Worm (Caenorhabditis elegans) whole organism, L1 larva: ENCODE data around the gene nipi-3.

Experiments used
- alr-1 ChIP-seq: fragments of 200-800 bp; sonication (Bioruptor generic); optimal IDR thresholded peaks from 2 replicates; lab custom pipeline; 2018; ENCODE audit warnings: borderline replicate concordance, mild to moderate bottlenecking, missing genetic modification characterization, missing compliant biosample characterization
- ama-1 ChIP-seq: fragments of 150-350 bp; optimal IDR thresholded peaks from 2 replicates; lab custom pipeline; 2014
- blmp-1 ChIP-seq: fragments of 150-350 bp; optimal IDR thresholded peaks from 2 replicates; lab custom pipeline; 2014; ENCODE audit warnings: missing biosample characterization, missing genetic modification characterization
- ceh-63 ChIP-seq: fragments of 200-800 bp; sonication (Bioruptor generic); optimal IDR thresholded peaks from 2 replicates; lab custom pipeline; 2018; ENCODE audit warnings: mild to moderate bottlenecking, missing genetic modification characterization, missing compliant biosample characterization
- ceh-90 ChIP-seq: sonication (generic microtip); optimal IDR thresholded peaks from 2 replicates; lab custom pipeline; 2016; ENCODE audit warnings: missing genetic modification characterization, missing compliant biosample characterization
- dpl-1 ChIP-seq, 3 experiments: fragments of 150-350 bp in 2 of 3; sonication (generic microtip) in 1 of 3; optimal IDR thresholded peaks; 2 replicates each; lab custom pipeline; 2014 to 2017; ENCODE audit warnings: missing biosample characterization in 3 of 3, missing genetic modification characterization in 3 of 3, missing genetic modification reagents in 3 of 3
- dsc-1 ChIP-seq: sonication (generic microtip); optimal IDR thresholded peaks from 2 replicates; lab custom pipeline; 2016; ENCODE audit warnings: mild to moderate bottlenecking, missing genetic modification characterization, missing compliant biosample characterization
- efl-1 ChIP-seq, 4 experiments: fragments of 150-350 bp; optimal IDR thresholded peaks in 3 of 4; peaks in 1 of 4; 1 replicate in 1 of 4; 2 replicates in 3 of 4; lab custom pipeline; 2014; ENCODE audit warnings: missing biosample characterization in 2 of 4, missing genetic modification characterization in 2 of 4, missing genetic modification reagents in 2 of 4
- egl-13 ChIP-seq: sonication (generic microtip); optimal IDR thresholded peaks from 2 replicates; lab custom pipeline; 2016; ENCODE audit warnings: missing genotype, missing genetic modification reagents, missing genetic modification characterization, missing compliant biosample characterization
- egl-27 ChIP-seq, 2 experiments: fragments of 150-350 bp in 1 of 2; sonication (generic microtip); optimal IDR thresholded peaks; 3 replicates each; lab custom pipeline; 2017 to 2018; ENCODE audit warnings: missing biosample characterization in 2 of 2, missing genetic modification characterization in 2 of 2, missing genetic modification reagents in 2 of 2
- elt-2 ChIP-seq: sonication (generic microtip); optimal IDR thresholded peaks from 2 replicates; lab custom pipeline; 2016; ENCODE audit warnings: missing genetic modification characterization, mild to moderate bottlenecking, inconsistent platforms, missing compliant biosample characterization, missing genetic modification reagents
- ets-5 ChIP-seq: fragments of 200-800 bp; sonication (Bioruptor generic); IDR thresholded peaks from 2 replicates; pipeline ENCODE4 v1.3.6; 2022; ENCODE audit warnings: missing genetic modification characterization, missing compliant biosample characterization
- fkh-4 ChIP-seq: sonication (generic microtip); optimal IDR thresholded peaks from 2 replicates; lab custom pipeline; 2016; ENCODE audit warnings: missing compliant biosample characterization, missing genetic modification characterization, borderline replicate concordance
- fos-1 ChIP-seq: fragments of 150-350 bp; optimal IDR thresholded peaks from 2 replicates; lab custom pipeline; 2014; ENCODE audit warnings: missing biosample characterization, missing genetic modification characterization
- grh-1 ChIP-seq: fragments of 200-800 bp; sonication (Bioruptor generic); IDR thresholded peaks from 2 replicates; pipeline ENCODE4 v1.3.6; 2022; ENCODE audit warnings: missing genetic modification reagents, missing genetic modification characterization, missing compliant biosample characterization
- hlh-17 ChIP-seq: fragments of 200-800 bp; sonication (Bioruptor generic); optimal IDR thresholded peaks from 2 replicates; lab custom pipeline; 2018; ENCODE audit warnings: missing genetic modification characterization, mild to moderate bottlenecking, missing compliant biosample characterization, moderate library complexity, borderline replicate concordance
- hpl-2 ChIP-seq: fragments of 150-350 bp; optimal IDR thresholded peaks from 2 replicates; lab custom pipeline; 2014; ENCODE audit warnings: missing biosample characterization, missing genetic modification reagents, missing genetic modification characterization
- irx-1 ChIP-seq: sonication (generic microtip); optimal IDR thresholded peaks from 2 replicates; lab custom pipeline; 2016; ENCODE audit warnings: missing genetic modification characterization, missing compliant biosample characterization
- isw-1 ChIP-seq: fragments of 200-800 bp; sonication (Bioruptor generic); IDR thresholded peaks from 2 replicates; pipeline ENCODE4 v1.3.6; 2022; ENCODE audit warnings: missing genetic modification characterization, missing compliant biosample characterization
- jun-1 ChIP-seq: fragments of 150-350 bp; optimal IDR thresholded peaks from 2 replicates; lab custom pipeline; 2014; ENCODE audit warnings: missing biosample characterization, missing genetic modification reagents, missing genetic modification characterization
- lin-15B ChIP-seq: fragments of 150-350 bp; sonication (generic microtip); optimal IDR thresholded peaks from 3 replicates; lab custom pipeline; 2014; ENCODE audit warnings: missing biosample characterization, missing genetic modification characterization
- lin-35 ChIP-seq, 2 experiments: fragments of 150-350 bp; optimal IDR thresholded peaks; 2 replicates each; lab custom pipeline; 2014; ENCODE audit warnings: missing biosample characterization in 2 of 2, missing genetic modification characterization in 2 of 2, missing genetic modification reagents in 2 of 2
- lsy-2 ChIP-seq, 2 experiments: fragments of 150-350 bp; optimal IDR thresholded peaks; 2 replicates each; lab custom pipeline; 2014; ENCODE audit warnings: missing biosample characterization in 2 of 2, missing genetic modification characterization in 2 of 2
- mab-9 ChIP-seq: fragments of 200-800 bp; sonication (Bioruptor generic); IDR thresholded peaks from 2 replicates; pipeline ENCODE4 v1.3.6; 2022; ENCODE audit warnings: missing genetic modification reagents, missing genetic modification characterization, missing compliant biosample characterization
- nhr-11 ChIP-seq: fragments of 150-350 bp; optimal IDR thresholded peaks from 2 replicates; lab custom pipeline; 2014; ENCODE audit warnings: missing biosample characterization, missing genetic modification characterization
- nhr-12 ChIP-seq: sonication (generic microtip); optimal IDR thresholded peaks from 2 replicates; lab custom pipeline; 2017; ENCODE audit warnings: missing biosample characterization, missing genetic modification characterization
- nhr-20 ChIP-seq: sonication (generic microtip); optimal IDR thresholded peaks from 2 replicates; lab custom pipeline; 2016; ENCODE audit warnings: mild to moderate bottlenecking, missing genetic modification characterization, missing compliant biosample characterization
- nhr-76 ChIP-seq: sonication (generic microtip); optimal IDR thresholded peaks from 2 replicates; lab custom pipeline; 2017; ENCODE audit warnings: missing biosample characterization, missing genetic modification characterization
- nhr-90 ChIP-seq: sonication (generic microtip); optimal IDR thresholded peaks from 2 replicates; lab custom pipeline; 2016; ENCODE audit warnings: mild to moderate bottlenecking, missing genetic modification characterization, missing compliant biosample characterization; ENCODE audit not compliant: poor library complexity
- rnt-1 ChIP-seq: sonication (generic microtip); optimal IDR thresholded peaks from 2 replicates; lab custom pipeline; 2016; ENCODE audit warnings: mild to moderate bottlenecking, missing genetic modification characterization, moderate library complexity, missing compliant biosample characterization
- skn-1 ChIP-seq: fragments of 150-350 bp; optimal IDR thresholded peaks from 2 replicates; lab custom pipeline; 2014; ENCODE audit warnings: missing biosample characterization, missing genetic modification characterization
- snu-23 ChIP-seq: sonication (generic microtip); optimal IDR thresholded peaks from 2 replicates; lab custom pipeline; 2016; ENCODE audit warnings: missing genetic modification characterization, missing compliant biosample characterization
- sptf-1 ChIP-seq: fragments of 150-350 bp; optimal IDR thresholded peaks from 2 replicates; lab custom pipeline; 2014; ENCODE audit warnings: missing biosample characterization, missing genetic modification characterization
- tlp-1 ChIP-seq: fragments of 150-350 bp; optimal IDR thresholded peaks from 2 replicates; lab custom pipeline; 2014; ENCODE audit warnings: missing biosample characterization, missing genetic modification characterization
- unc-130 ChIP-seq: fragments of 150-350 bp; optimal IDR thresholded peaks from 2 replicates; lab custom pipeline; 2017; ENCODE audit warnings: missing biosample characterization, missing genetic modification characterization, inconsistent platforms
- unc-30 ChIP-seq: sonication (generic microtip); optimal IDR thresholded peaks from 2 replicates; lab custom pipeline; 2017; ENCODE audit warnings: missing biosample characterization, missing genetic modification characterization
- zag-1 ChIP-seq: fragments of 150-350 bp; optimal IDR thresholded peaks from 2 replicates; lab custom pipeline; 2014; ENCODE audit warnings: missing biosample characterization, missing genetic modification characterization
- ztf-4 ChIP-seq: fragments of 150-350 bp; optimal IDR thresholded peaks from 2 replicates; lab custom pipeline; 2014; ENCODE audit warnings: missing biosample characterization, missing genetic modification characterization

The nipi-3 gene

ce11 chrX:15593366-15593765 is 14.4 kb upstream of the nipi-3 start:
- TF ChIP-seq nhr-90 (tag; lab: Kevin White, UChicago) (no peak), zag-1 (tag; lab: Kevin White, UChicago) (no peak), fkh-4 (no peak), nhr-76 (tag; lab: Kevin White, UChicago) (no peak), sptf-1 (tag; lab: Kevin White, UChicago) (no peak), nhr-11 (no peak), irx-1 (tag; lab: Kevin White, UChicago) (no peak)

ce11 chrX:15594019-15594418 is 13.8 kb upstream of the nipi-3 start:
- TF ChIP-seq ama-1 (lab: Kevin White, UChicago) (no peak), grh-1 (GFP tag; lab: Robert Waterston, UW) (no peak), blmp-1 (tag; lab: Kevin White, UChicago) (no peak), dsc-1 (no peak), unc-130 (tag; lab: Kevin White, UChicago) (no peak), hpl-2 (GFP tag; lab: Kevin White, UChicago) (no peak), nhr-90 (tag; lab: Kevin White, UChicago) (no peak), egl-27 (tag; optimal IDR thresholded peaks at IDR 0.05; lab: Kevin White, UChicago) (no peak), mab-9 (GFP tag; lab: Robert Waterston, UW) (no peak), egl-13 (tag; lab: Kevin White, UChicago) (no peak), unc-30 (no peak), zag-1 (tag; lab: Kevin White, UChicago) (no peak), ceh-90 (tag; lab: Kevin White, UChicago) (no peak), rnt-1 (tag; lab: Kevin White, UChicago) (no peak), lin-15B (tag; lab: Kevin White, UChicago) (no peak), isw-1 (GFP tag; lab: Robert Waterston, UW) (no peak), ceh-63 (no peak)

- no peak for TF ChIP-seq egl-13 (tag; lab: Kevin White, UChicago)
- TF ChIP-seq tlp-1 (tag; lab: Kevin White, UChicago) = no peak
- no peak for TF ChIP-seq dpl-1 (GFP tag; optimal IDR thresholded peaks at IDR 0.05; lab: Kevin White, UChicago)
- TF ChIP-seq jun-1 (tag; lab: Kevin White, UChicago) = no peak
- TF ChIP-seq dsc-1 = no peak
- TF ChIP-seq nhr-20 = no peak
- TF ChIP-seq fkh-4 = no peak
- no peak for TF ChIP-seq alr-1 (tag; lab: Kevin White, UChicago)
- TF ChIP-seq blmp-1 (tag; lab: Kevin White, UChicago) = no peak
- TF ChIP-seq lin-15B (tag; lab: Kevin White, UChicago) = no peak
- TF ChIP-seq nhr-11 = no peak
- TF ChIP-seq skn-1 (tag; lab: Kevin White, UChicago) = no peak
Observed at ce11 chrX:15597077-15597476, 10.7 kb upstream of the nipi-3 start, which contains the start of gene K09A9.8. TSS of gene K09A9.8 (minus strand) at chrX:15597177.

- no peak for TF ChIP-seq lsy-2 (tag; optimal IDR thresholded peaks at IDR 0.05; lab: Kevin White, UChicago)
- TF ChIP-seq dsc-1 = no peak
- TF ChIP-seq ets-5 (GFP tag; lab: Robert Waterston, UW) = no peak
- TF ChIP-seq hlh-17 = no peak
- no peak for TF ChIP-seq ceh-63
- TF ChIP-seq ztf-4 (tag; lab: Kevin White, UChicago) = no peak
- TF ChIP-seq lin-35 (GFP tag; optimal IDR thresholded peaks at IDR 0.05; lab: Kevin White, UChicago) = peak in 1 of 2 experiments; percentile 23
- TF ChIP-seq elt-2 (tag; lab: Kevin White, UChicago) = peak; percentile 79
- TF ChIP-seq nhr-20 = no peak
- TF ChIP-seq ceh-90 (tag; lab: Kevin White, UChicago) = no peak
- TF ChIP-seq nhr-12 (tag; lab: Kevin White, UChicago) = no peak
- no peak for TF ChIP-seq efl-1 (optimal IDR thresholded peaks at IDR 0.05; lab: Kevin White, UChicago)
- TF ChIP-seq efl-1 (GFP tag; optimal IDR thresholded peaks at IDR 0.05 in 1 of 2; lab: Kevin White, UChicago) = peak in 1 of 2 experiments; percentile 67
- no peak for TF ChIP-seq fos-1
- no peak for TF ChIP-seq snu-23 (GFP tag; lab: Kevin White, UChicago)
- no peak for TF ChIP-seq nhr-90 (tag; lab: Kevin White, UChicago)
Observed at ce11 chrX:15598661-15599384, 8.9 kb upstream of the nipi-3 start.
